Worm (Caenorhabditis elegans) whole organism, late embryonic: ENCODE measurements around the gene dgk-3.

Source experiments
- F13H6.1 ChIP-seq: sonication (generic microtip); optimal IDR thresholded peaks from 2 replicates; lab custom pipeline; 2016; ENCODE audit warnings: missing genetic modification characterization, missing compliant biosample characterization
- K09A11.1 ChIP-seq: sonication (generic microtip); optimal IDR thresholded peaks from 2 replicates; lab custom pipeline; 2017; ENCODE audit warnings: antibody characterized with exemption, mild to moderate bottlenecking, missing genetic modification characterization, missing compliant biosample characterization; ENCODE audit not compliant: insufficient read depth
- Y22D7AL.16 ChIP-seq: sonication (generic microtip); optimal IDR thresholded peaks from 2 replicates; lab custom pipeline; 2016; ENCODE audit warnings: missing genetic modification characterization, missing compliant biosample characterization
- ama-1 ChIP-seq: fragments of 150-350 bp; optimal IDR thresholded peaks from 2 replicates; lab custom pipeline; 2014
- ceh-14 ChIP-seq: sonication (generic microtip); optimal IDR thresholded peaks from 2 replicates; lab custom pipeline; 2016; ENCODE audit warnings: missing genotype, missing genetic modification characterization, missing compliant biosample characterization
- ceh-22 ChIP-seq: sonication (generic microtip); optimal IDR thresholded peaks from 2 replicates; lab custom pipeline; 2017; ENCODE audit warnings: missing biosample characterization, missing genetic modification characterization
- ceh-31 ChIP-seq: sonication (generic microtip); optimal IDR thresholded peaks from 2 replicates; lab custom pipeline; 2016; ENCODE audit warnings: missing genetic modification characterization, missing compliant biosample characterization
- ceh-34 ChIP-seq: sonication (generic microtip); optimal IDR thresholded peaks from 2 replicates; lab custom pipeline; 2016; ENCODE audit warnings: mild to moderate bottlenecking, missing genetic modification characterization, missing compliant biosample characterization
- ceh-48 ChIP-seq: sonication (generic microtip); optimal IDR thresholded peaks from 2 replicates; lab custom pipeline; 2016; ENCODE audit warnings: missing genetic modification characterization, inconsistent platforms, missing compliant biosample characterization
- ceh-6 ChIP-seq: fragments of 200-800 bp; sonication (Bioruptor generic); optimal IDR thresholded peaks from 2 replicates; lab custom pipeline; 2018; ENCODE audit warnings: mild to moderate bottlenecking, missing genetic modification characterization, missing compliant biosample characterization
- ceh-9 ChIP-seq: sonication (generic microtip); optimal IDR thresholded peaks from 2 replicates; lab custom pipeline; 2016; ENCODE audit warnings: mild to moderate bottlenecking, missing genetic modification characterization, inconsistent platforms, missing compliant biosample characterization
- dve-1 ChIP-seq: sonication (generic microtip); optimal IDR thresholded peaks from 2 replicates; lab custom pipeline; 2017; ENCODE audit warnings: antibody characterized with exemption, mild to moderate bottlenecking, missing genetic modification characterization, missing compliant biosample characterization
- elt-2 ChIP-seq: sonication (generic microtip); optimal IDR thresholded peaks from 2 replicates; lab custom pipeline; 2016; ENCODE audit warnings: missing genetic modification reagents, missing genetic modification characterization, missing compliant biosample characterization
- ets-4 ChIP-seq: sonication (generic microtip); optimal IDR thresholded peaks from 2 replicates; lab custom pipeline; 2016; ENCODE audit warnings: missing genetic modification characterization, missing compliant biosample characterization
- eyg-1 ChIP-seq: sonication (generic microtip); optimal IDR thresholded peaks from 2 replicates; lab custom pipeline; 2016; ENCODE audit warnings: missing genotype, missing genetic modification characterization, missing compliant biosample characterization
- fkh-6 ChIP-seq: sonication (generic microtip); optimal IDR thresholded peaks from 2 replicates; lab custom pipeline; 2016; ENCODE audit warnings: missing genetic modification characterization, missing compliant biosample characterization
- gmeb-2 ChIP-seq: sonication (generic microtip); optimal IDR thresholded peaks from 2 replicates; lab custom pipeline; 2016; ENCODE audit warnings: missing genetic modification characterization, inconsistent platforms, missing compliant biosample characterization
- hlh-13 ChIP-seq: fragments of 200-800 bp; sonication (Bioruptor generic); optimal IDR thresholded peaks from 2 replicates; lab custom pipeline; 2018; ENCODE audit warnings: mild to moderate bottlenecking, missing genetic modification characterization, missing compliant biosample characterization
- hlh-15 ChIP-seq: sonication (generic microtip); optimal IDR thresholded peaks from 2 replicates; lab custom pipeline; 2016; ENCODE audit warnings: missing genetic modification characterization, missing compliant biosample characterization
- hlh-6 ChIP-seq: sonication (generic microtip); optimal IDR thresholded peaks from 2 replicates; lab custom pipeline; 2016; ENCODE audit warnings: missing genotype, missing genetic modification characterization, missing compliant biosample characterization
- hlh-8 ChIP-seq: sonication (generic microtip); optimal IDR thresholded peaks from 2 replicates; lab custom pipeline; 2016; ENCODE audit warnings: missing genotype, missing genetic modification characterization, missing compliant biosample characterization
- lin-11 ChIP-seq: fragments of 200-800 bp; sonication (Bioruptor generic); optimal IDR thresholded peaks from 2 replicates; lab custom pipeline; 2018; ENCODE audit warnings: mild to moderate bottlenecking, missing genetic modification characterization, missing compliant biosample characterization
- nfya-1 ChIP-seq: sonication (generic microtip); optimal IDR thresholded peaks from 2 replicates; lab custom pipeline; 2017; ENCODE audit warnings: missing genetic modification characterization, mild to moderate bottlenecking, missing compliant biosample characterization, antibody characterized with exemption, moderate library complexity
- nhr-11 ChIP-seq: fragments of 150-350 bp; optimal IDR thresholded peaks from 2 replicates; lab custom pipeline; 2014; ENCODE audit warnings: missing biosample characterization, missing genetic modification characterization
- odd-2 ChIP-seq: sonication (generic microtip); optimal IDR thresholded peaks from 2 replicates; lab custom pipeline; 2017; ENCODE audit warnings: antibody characterized with exemption, mild to moderate bottlenecking, missing genetic modification characterization, missing compliant biosample characterization
- pax-1 ChIP-seq: fragments of 150-350 bp; optimal IDR thresholded peaks from 2 replicates; lab custom pipeline; 2014; ENCODE audit warnings: missing biosample characterization, missing genetic modification characterization
- pqm-1 ChIP-seq: sonication (generic microtip); optimal IDR thresholded peaks from 2 replicates; lab custom pipeline; 2016; ENCODE audit warnings: missing genetic modification characterization, missing compliant biosample characterization
- pros-1 ChIP-seq: fragments of 150-350 bp; optimal IDR thresholded peaks from 2 replicates; lab custom pipeline; 2014; ENCODE audit warnings: missing biosample characterization, missing genetic modification reagents, missing genetic modification characterization
- sox-4 ChIP-seq: sonication (generic microtip); optimal IDR thresholded peaks from 2 replicates; lab custom pipeline; 2017; ENCODE audit warnings: mild to moderate bottlenecking, missing genetic modification characterization, inconsistent platforms, missing compliant biosample characterization
- syd-9 ChIP-seq: sonication (generic microtip); optimal IDR thresholded peaks from 2 replicates; lab custom pipeline; 2016; ENCODE audit warnings: mild to moderate bottlenecking, missing genetic modification characterization, moderate library complexity, missing compliant biosample characterization
- tbx-7 ChIP-seq: sonication (generic microtip); optimal IDR thresholded peaks from 2 replicates; lab custom pipeline; 2016; ENCODE audit warnings: missing genotype, missing genetic modification characterization, missing compliant biosample characterization
- unc-55 ChIP-seq: sonication (generic microtip); optimal IDR thresholded peaks from 2 replicates; lab custom pipeline; 2017; ENCODE audit warnings: missing biosample characterization, missing genetic modification reagents, missing genetic modification characterization
- ztf-16 ChIP-seq: sonication (generic microtip); optimal IDR thresholded peaks from 2 replicates; lab custom pipeline; 2017; ENCODE audit warnings: missing genetic modification characterization, missing compliant biosample characterization

Gene dgk-3

ce11 chrIII:9118314-9118850 lies 44.5 kb upstream of the dgk-3 start, which contains the start of gene grl-11:
grl-11 (minus strand) TSS chrIII:9118364.
- TF ChIP-seq tbx-7 (tag; lab: Kevin White, UChicago) (no peak), dve-1 (tag; lab: Kevin White, UChicago) (no peak), hlh-8 (tag; lab: Kevin White, UChicago) (no peak), lin-11 (tag; lab: Kevin White, UChicago) (no peak), ztf-16 (tag; lab: Kevin White, UChicago) (no peak), ceh-9 (tag; lab: Kevin White, UChicago) (no peak), nfya-1 (tag; lab: Kevin White, UChicago) (no peak), eyg-1 (tag; lab: Kevin White, UChicago) (no peak), ceh-14 (no peak)

- no peak for TF ChIP-seq unc-55 (GFP tag; lab: Kevin White, UChicago)
- no peak for TF ChIP-seq hlh-15 (tag; lab: Kevin White, UChicago)
- no peak for TF ChIP-seq ets-4 (tag; lab: Kevin White, UChicago)
- no peak for TF ChIP-seq ceh-34 (tag; lab: Kevin White, UChicago)
- TF ChIP-seq ama-1 (lab: Kevin White, UChicago) = no peak
- TF ChIP-seq pqm-1 = no peak
- no peak for TF ChIP-seq fkh-6 (tag; lab: Kevin White, UChicago)
- TF ChIP-seq ceh-22 (tag; lab: Kevin White, UChicago) = no peak
- no peak for TF ChIP-seq nhr-11 (tag; lab: Kevin White, UChicago)
- no peak for TF ChIP-seq K09A11.1 (tag; lab: Kevin White, UChicago)
These were observed 43.8 kb upstream of the dgk-3 start, which contains the start of gene ced-11 for ce11 chrIII:9118921-9119606. ced-11 (plus strand) TSS chrIII:9119556.

- TF ChIP-seq pax-1 (tag; lab: Kevin White, UChicago) (peak; percentile 34), dve-1 (tag; lab: Kevin White, UChicago) (no peak)
These were observed 37.0 kb upstream of the dgk-3 start, which contains the start of gene sec-16A.1 for ce11 chrIII:9125789-9126304. sec-16A.1 (plus strand) TSS chrIII:9125839.

ce11 chrIII:9130588-9130987 lies 32.3 kb upstream of the dgk-3 start, which contains the start of gene ZK512.10:
ZK512.10 (plus strand) TSS chrIII:9130888.
- no peak for TF ChIP-seq F13H6.1 (tag; lab: Kevin White, UChicago)
- no peak for TF ChIP-seq hlh-13 (GFP tag; lab: Kevin White, UChicago)

ce11 chrIII:9136587-9136986 lies 26.3 kb upstream of the dgk-3 start, which contains the start of gene eat-4:
eat-4 (plus strand) TSS chrIII:9136887.
- TF ChIP-seq gmeb-2 = no peak
- no peak for TF ChIP-seq hlh-6 (tag; lab: Kevin White, UChicago)
- no peak for TF ChIP-seq ceh-31 (tag; lab: Kevin White, UChicago)
- no peak for TF ChIP-seq ceh-6
- TF ChIP-seq ceh-14 = no peak
- TF ChIP-seq Y22D7AL.16 (tag; lab: Kevin White, UChicago) = no peak
- no peak for TF ChIP-seq syd-9
- no peak for TF ChIP-seq ztf-16 (tag; lab: Kevin White, UChicago)
- TF ChIP-seq unc-55 (GFP tag; lab: Kevin White, UChicago) = no peak
- TF ChIP-seq hlh-8 (tag; lab: Kevin White, UChicago) = no peak
- TF ChIP-seq sox-4 = no peak
- TF ChIP-seq pros-1 (tag; lab: Kevin White, UChicago) = no peak
- no peak for TF ChIP-seq tbx-7 (tag; lab: Kevin White, UChicago)
- no peak for TF ChIP-seq elt-2 (tag; lab: Kevin White, UChicago)
- no peak for TF ChIP-seq ceh-48 (tag; lab: Kevin White, UChicago)
- TF ChIP-seq odd-2 = no peak
